Fruit fly (Drosophila melanogaster) whole organism, wandering third instar larva: Measurements from ENCODE around the gene Krn.

Source experiments
- Abd-B ChIP-seq: fragments of >200 bp; optimal IDR thresholded peaks from 2 replicates; lab custom pipeline; 2017; ENCODE audit warnings: missing biosample characterization, missing genetic modification characterization
- CG32264 ChIP-seq: fragments of 200-800 bp; sonication (Bioruptor generic); optimal IDR thresholded peaks from 2 replicates; lab custom pipeline; 2016; ENCODE audit warnings: missing biosample characterization, missing genetic modification characterization
- CG9705 ChIP-seq: fragments of 200-800 bp; sonication (Bioruptor generic); optimal IDR thresholded peaks from 2 replicates; lab custom pipeline; 2018; ENCODE audit warnings: missing biosample characterization, mild to moderate bottlenecking, missing genetic modification characterization
- Dfd ChIP-seq: fragments of >200 bp; optimal IDR thresholded peaks from 2 replicates; lab custom pipeline; 2017; ENCODE audit warnings: missing biosample characterization, missing genetic modification characterization
- Dif ChIP-seq: fragments of 200-275, 200-300 bp; sonication (Bioruptor generic); optimal IDR thresholded peaks from 2 replicates; lab custom pipeline; 2018; ENCODE audit warnings: missing biosample characterization, missing genetic modification characterization; ENCODE audit not compliant: partially characterized antibody
- GATAd ChIP-seq: sonication (Bioruptor generic); optimal IDR thresholded peaks from 2 replicates; lab custom pipeline; 2016; ENCODE audit warnings: missing biosample characterization, missing genetic modification characterization
- HLH106 ChIP-seq: fragments of 200-800 bp; optimal IDR thresholded peaks from 3 replicates; lab custom pipeline; 2019; ENCODE audit warnings: missing biosample characterization, mild to moderate bottlenecking, missing genetic modification characterization, moderate library complexity
- Hr83 ChIP-seq: fragments of 200-300 bp; sonication (Bioruptor generic); optimal IDR thresholded peaks from 2 replicates; lab custom pipeline; 2016; ENCODE audit warnings: missing biosample characterization, mild to moderate bottlenecking, missing genetic modification characterization, moderate library complexity; ENCODE audit not compliant: poor library complexity, severe bottlenecking
- Jra ChIP-seq: sonication (Bioruptor generic); optimal IDR thresholded peaks from 2 replicates; lab custom pipeline; 2016; ENCODE audit warnings: missing biosample characterization, missing genetic modification characterization
- Mio ChIP-seq: sonication (Bioruptor generic); optimal IDR thresholded peaks from 2 replicates; lab custom pipeline; 2016; ENCODE audit warnings: missing biosample characterization, missing genetic modification characterization
- Myc ChIP-seq: fragments of >200 bp; optimal IDR thresholded peaks from 2 replicates; lab custom pipeline; 2017
- N ChIP-seq: fragments of >200 bp; optimal IDR thresholded peaks from 2 replicates; lab custom pipeline; 2018; ENCODE audit warnings: missing biosample characterization, missing external identifiers, missing genetic modification characterization
- OdsH ChIP-seq: fragments of 200-800 bp; sonication (Bioruptor generic); optimal IDR thresholded peaks from 2 replicates; lab custom pipeline; 2016; ENCODE audit warnings: missing biosample characterization, mild to moderate bottlenecking, missing genetic modification characterization
- Rel ChIP-seq, 2 experiments: fragments of 200-800 bp; sonication (Bioruptor generic) in 1 of 2; optimal IDR thresholded peaks; 2 replicates in 1 of 2; 3 replicates in 1 of 2; lab custom pipeline; 2016 to 2019; ENCODE audit warnings: mild to moderate bottlenecking in 2 of 2, missing biosample characterization in 2 of 2, missing genetic modification characterization in 2 of 2, moderate library complexity in 1 of 2
- Sp1 ChIP-seq: fragments of 200-800 bp; sonication (Bioruptor generic); optimal IDR thresholded peaks from 3 replicates; lab custom pipeline; 2019; ENCODE audit warnings: missing biosample characterization, mild to moderate bottlenecking, missing genetic modification characterization, moderate library complexity
- Vsx2 ChIP-seq: fragments of 200-300, 225-300 bp; sonication (Bioruptor generic); optimal IDR thresholded peaks from 2 replicates; lab custom pipeline; 2018; ENCODE audit warnings: missing biosample characterization, missing genetic modification characterization; ENCODE audit not compliant: partially characterized antibody
- brk ChIP-seq: fragments of 200-800 bp; sonication (Bioruptor generic); optimal IDR thresholded peaks from 2 replicates; lab custom pipeline; 2016; ENCODE audit warnings: missing biosample characterization, mild to moderate bottlenecking, missing genetic modification characterization
- dl ChIP-seq, 2 experiments: fragments of 175-275, 200-275 bp in 1 of 2; fragments of 200-275 bp in 1 of 2; sonication (Bioruptor generic); optimal IDR thresholded peaks; lab custom pipeline; 2018; ENCODE audit warnings: mild to moderate bottlenecking in 2 of 2, missing biosample characterization in 2 of 2, missing genetic modification characterization in 2 of 2, moderate library complexity in 2 of 2; ENCODE audit not compliant: partially characterized antibody in 2 of 2, insufficient read depth in 1 of 2
- dmrt93B ChIP-seq: fragments of 200-800 bp; sonication (Bioruptor generic); optimal IDR thresholded peaks from 2 replicates; lab custom pipeline; 2018; ENCODE audit warnings: missing biosample characterization, mild to moderate bottlenecking, missing genetic modification characterization
- dsf ChIP-seq: sonication (Bioruptor generic); optimal IDR thresholded peaks from 2 replicates; lab custom pipeline; 2016; ENCODE audit warnings: missing biosample characterization, missing genetic modification characterization, borderline replicate concordance
- ey ChIP-seq: fragments of 200-800 bp; sonication (Bioruptor generic); optimal IDR thresholded peaks from 2 replicates; lab custom pipeline; 2016; ENCODE audit warnings: missing biosample characterization, missing genetic modification characterization
- foxo ChIP-seq, 2 experiments: fragments of 200-800 bp; sonication (Bioruptor generic); optimal IDR thresholded peaks; 2 replicates in 1 of 2; 3 replicates in 1 of 2; lab custom pipeline; 2016 to 2017; ENCODE audit warnings: missing biosample characterization in 2 of 2, missing genetic modification characterization in 2 of 2
- fru ChIP-seq: fragments of 200-800 bp; sonication (Bioruptor generic); optimal IDR thresholded peaks from 3 replicates; lab custom pipeline; 2016; ENCODE audit warnings: missing biosample characterization, mild to moderate bottlenecking, missing genetic modification characterization
- h ChIP-seq: fragments of 200-800 bp; sonication (Bioruptor generic); optimal IDR thresholded peaks from 3 replicates; lab custom pipeline; 2016; ENCODE audit warnings: missing biosample characterization, mild to moderate bottlenecking, missing genetic modification characterization
- jim ChIP-seq: fragments of 175-275, 200-325 bp; sonication (Bioruptor generic); optimal IDR thresholded peaks from 2 replicates; lab custom pipeline; 2016; ENCODE audit warnings: missing biosample characterization, mild to moderate bottlenecking, missing genetic modification characterization
- lola ChIP-seq: fragments of >200 bp; optimal IDR thresholded peaks from 2 replicates; lab custom pipeline; 2017; ENCODE audit warnings: missing biosample characterization, missing genetic modification characterization
- pan ChIP-seq: fragments of >200 bp; optimal IDR thresholded peaks from 2 replicates; lab custom pipeline; 2017
- psq ChIP-seq: fragments of 200-800 bp; sonication (Bioruptor generic); optimal IDR thresholded peaks from 3 replicates; lab custom pipeline; 2017; ENCODE audit warnings: missing biosample characterization, mild to moderate bottlenecking, missing genetic modification characterization, moderate library complexity
- sage ChIP-seq: fragments of 200-800 bp; sonication (Bioruptor generic); optimal IDR thresholded peaks from 2 replicates; lab custom pipeline; 2016; ENCODE audit warnings: missing biosample characterization, mild to moderate bottlenecking, missing genetic modification characterization
- tai ChIP-seq: sonication (Bioruptor generic); optimal IDR thresholded peaks from 2 replicates; lab custom pipeline; 2016; ENCODE audit warnings: missing biosample characterization, missing genetic modification characterization
- usp ChIP-seq: fragments of >200 bp; optimal IDR thresholded peaks from 2 replicates; lab custom pipeline; 2017; ENCODE audit warnings: missing biosample characterization, missing genetic modification characterization
- woc ChIP-seq: sonication (Bioruptor generic); optimal IDR thresholded peaks from 2 replicates; lab custom pipeline; 2016; ENCODE audit warnings: missing biosample characterization, mild to moderate bottlenecking, missing genetic modification characterization

The Krn gene

DNA sequence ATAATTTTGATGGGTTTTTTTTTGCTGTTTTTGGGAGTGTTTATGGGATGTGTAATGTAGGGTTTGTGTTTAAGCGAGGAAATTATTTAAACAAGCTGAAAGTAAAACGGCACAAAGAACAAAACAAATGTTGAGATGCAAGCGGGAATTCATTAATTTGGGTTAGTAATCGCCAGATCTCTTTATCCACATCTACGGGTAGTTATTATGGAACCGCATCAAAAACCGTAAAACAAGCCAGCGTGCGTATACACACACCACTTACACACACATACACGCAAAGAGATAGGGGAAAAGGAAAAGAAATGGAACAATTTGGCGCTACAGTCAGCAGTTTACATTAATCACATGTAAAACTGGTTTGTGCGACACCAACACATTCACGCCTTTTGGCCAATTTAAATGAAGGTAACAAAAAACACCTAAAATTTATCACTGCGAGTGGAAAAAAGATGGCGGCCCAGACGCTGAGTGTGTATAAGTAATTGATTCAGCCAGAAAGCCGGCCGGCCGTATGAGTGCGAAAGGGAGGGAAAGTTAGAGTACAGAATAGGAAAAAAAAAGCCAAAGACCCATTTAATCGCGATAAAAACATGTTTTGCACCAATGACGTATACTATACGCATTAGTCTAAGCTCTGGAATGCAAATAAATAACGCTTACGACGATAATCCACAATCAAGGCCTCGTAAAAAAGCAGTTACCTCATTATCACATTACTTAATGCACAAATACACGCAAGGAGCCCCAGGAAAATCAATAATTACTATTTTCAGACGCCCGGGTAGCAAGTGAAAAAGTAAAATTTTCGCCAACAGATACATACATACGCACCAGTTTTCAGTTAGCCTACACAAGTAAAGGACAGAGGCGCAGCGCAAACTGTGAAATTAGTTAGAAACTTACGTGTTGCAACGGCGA lies 9.8 kb downstream of the Krn start:
- no peak for TF ChIP-seq Hr83 (GFP tag; lab: Kevin White, UChicago)
- no peak for TF ChIP-seq N (GFP tag; lab: Kevin White, UChicago)
- no peak for TF ChIP-seq dsf (GFP tag; lab: Kevin White, UChicago)
- no peak for TF ChIP-seq Dif (GFP tag; lab: Kevin White, UChicago)
- no peak for TF ChIP-seq Abd-B
- TF ChIP-seq Dfd = no peak
- no peak for TF ChIP-seq sage (GFP tag; lab: Kevin White, UChicago)
- TF ChIP-seq woc (GFP tag; lab: Kevin White, UChicago) = peak; percentile 2
- no peak for TF ChIP-seq HLH106 (tag; lab: Kevin White, UChicago)
- TF ChIP-seq psq = peak; percentile 28
- TF ChIP-seq Jra (GFP tag; lab: Kevin White, UChicago) = no peak
- TF ChIP-seq Sp1 (GFP tag; lab: Kevin White, UChicago) = no peak
- no peak for TF ChIP-seq fru (GFP tag; lab: Kevin White, UChicago)
- no peak for TF ChIP-seq pan (lab: Kevin White, UChicago)
- no peak for TF ChIP-seq Rel (GFP tag; optimal IDR thresholded peaks at IDR 0.05; lab: Kevin White, UChicago)
- no peak for TF ChIP-seq Rel (tag; optimal IDR thresholded peaks at IDR 0.05; lab: Kevin White, UChicago)
- TF ChIP-seq dmrt93B (GFP tag; lab: Kevin White, UChicago) = no peak
- no peak for TF ChIP-seq jim
- peak; percentile 55 for TF ChIP-seq Vsx2
- TF ChIP-seq CG9705 (GFP tag; lab: Kevin White, UChicago) = no peak
- TF ChIP-seq foxo (GFP tag; optimal IDR thresholded peaks at IDR 0.05; lab: Kevin White, UChicago) = no peak
- TF ChIP-seq dl (GFP tag; optimal IDR thresholded peaks at IDR 0.05; lab: Kevin White, UChicago; ENCODE audit: insufficient read depth in 1 of 2, partially characterized antibody in 2 of 2) = no peak

DNA sequence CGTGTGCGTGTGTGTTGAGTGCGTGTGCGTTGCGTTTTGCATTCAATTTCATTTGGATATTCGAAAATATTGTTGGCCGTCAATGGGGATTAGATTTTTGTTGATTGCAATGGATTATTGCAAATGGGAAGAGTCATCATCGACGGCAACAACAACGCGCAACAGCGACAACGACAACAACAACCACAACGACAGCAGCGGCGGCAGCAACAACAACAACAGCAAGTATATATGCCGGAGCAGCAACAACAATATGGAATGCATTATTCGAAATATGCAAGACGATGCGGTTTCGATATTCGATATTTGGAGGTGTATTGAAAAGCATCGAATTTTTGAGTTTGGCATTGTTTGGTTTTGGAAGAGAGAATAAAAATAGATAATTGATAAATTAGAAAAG lies 12.1 kb downstream of the Krn start:
- TF ChIP-seq lola (GFP tag; lab: Kevin White, UChicago) = no peak
- no peak for TF ChIP-seq Mio
- no peak for TF ChIP-seq Vsx2
- no peak for TF ChIP-seq jim
- no peak for TF ChIP-seq Myc
- TF ChIP-seq OdsH (GFP tag; lab: Kevin White, UChicago) = no peak
- peak; percentile 87 for TF ChIP-seq Dfd
- no peak for TF ChIP-seq tai (GFP tag; lab: Kevin White, UChicago)

DNA sequence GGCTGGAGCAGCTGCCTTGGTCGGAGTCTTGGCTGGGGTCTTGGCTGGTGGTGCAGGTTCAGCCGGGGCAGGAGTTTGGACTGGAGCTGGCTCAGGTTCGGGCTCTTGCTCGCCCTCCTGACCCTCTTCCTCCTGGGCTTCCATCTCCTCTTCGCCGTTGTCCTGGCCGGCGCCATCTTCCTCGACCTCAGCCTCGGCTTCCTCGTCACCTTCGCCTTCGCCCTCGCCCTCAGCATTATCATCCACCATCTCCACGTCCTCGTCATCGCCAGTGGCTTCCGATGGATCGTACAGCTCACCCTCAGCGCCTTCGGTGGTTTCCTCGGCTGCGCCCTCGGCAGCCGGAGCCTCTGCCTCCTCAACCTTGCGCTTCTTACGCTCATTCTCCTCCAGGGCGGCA lies 15.4 kb downstream of the Krn start:
- no peak for TF ChIP-seq pan (lab: Kevin White, UChicago)
- TF ChIP-seq dsf (GFP tag; lab: Kevin White, UChicago) = no peak
- no peak for TF ChIP-seq jim
- TF ChIP-seq h = no peak
- TF ChIP-seq CG9705 (GFP tag; lab: Kevin White, UChicago) = no peak
- no peak for TF ChIP-seq dl (GFP tag; optimal IDR thresholded peaks at IDR 0.05; lab: Kevin White, UChicago; ENCODE audit: insufficient read depth in 1 of 2, partially characterized antibody in 2 of 2)
- TF ChIP-seq Vsx2 = no peak
- no peak for TF ChIP-seq Hr83 (GFP tag; lab: Kevin White, UChicago)
- TF ChIP-seq CG32264 (GFP tag; lab: Kevin White, UChicago) = no peak
- TF ChIP-seq Abd-B = no peak
- no peak for TF ChIP-seq sage (GFP tag; lab: Kevin White, UChicago)
- TF ChIP-seq psq = no peak
- no peak for TF ChIP-seq GATAd (GFP tag; lab: Kevin White, UChicago)

DNA sequence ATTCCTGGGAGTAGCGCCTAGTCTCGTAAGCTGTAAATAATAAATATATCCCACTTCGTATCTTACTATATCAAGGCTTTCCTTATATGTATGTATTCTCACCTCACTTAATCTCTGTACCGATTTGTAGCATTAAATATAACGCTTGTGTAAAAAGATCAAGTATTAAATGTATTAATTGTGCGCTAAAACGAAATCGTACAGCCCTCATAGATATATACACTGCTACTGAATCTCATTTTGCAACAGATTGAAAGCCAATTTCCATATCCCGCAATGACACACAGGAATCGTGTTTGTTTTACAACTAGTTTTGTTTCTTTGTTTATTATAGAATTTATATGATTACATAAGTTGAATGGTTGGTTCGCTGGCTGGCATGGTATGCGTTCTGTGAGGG lies 16.3 kb downstream of the Krn start:
- TF ChIP-seq foxo (GFP tag; optimal IDR thresholded peaks at IDR 0.05; lab: Kevin White, UChicago) = no peak
- TF ChIP-seq h = no peak
- no peak for TF ChIP-seq tai (GFP tag; lab: Kevin White, UChicago)
- no peak for TF ChIP-seq Dif (GFP tag; lab: Kevin White, UChicago)
- no peak for TF ChIP-seq OdsH (GFP tag; lab: Kevin White, UChicago)
- TF ChIP-seq brk = no peak
- no peak for TF ChIP-seq CG9705 (GFP tag; lab: Kevin White, UChicago)
- TF ChIP-seq psq = no peak
- TF ChIP-seq dsf (GFP tag; lab: Kevin White, UChicago) = no peak
- no peak for TF ChIP-seq usp
- no peak for TF ChIP-seq fru (GFP tag; lab: Kevin White, UChicago)
- no peak for TF ChIP-seq jim
- TF ChIP-seq CG32264 (GFP tag; lab: Kevin White, UChicago) = no peak
- no peak for TF ChIP-seq Jra (GFP tag; lab: Kevin White, UChicago)
- no peak for TF ChIP-seq sage (GFP tag; lab: Kevin White, UChicago)
- no peak for TF ChIP-seq N (GFP tag; lab: Kevin White, UChicago)
- TF ChIP-seq Abd-B = no peak
- TF ChIP-seq pan (lab: Kevin White, UChicago) = no peak
- TF ChIP-seq ey (GFP tag; lab: Kevin White, UChicago) = no peak
